Fruit fly (Drosophila melanogaster) whole organism: ENCODE measurements around the gene CG15522.

ENCODE experiments used
- CG8478 ChIP-seq: fragments of >200 bp; optimal IDR thresholded peaks from 2 replicates; lab custom pipeline; 2018; ENCODE audit warnings: inconsistent platforms
- Dll ChIP-seq: fragments of >200 bp; optimal IDR thresholded peaks from 2 replicates; lab custom pipeline; 2017
- EcR ChIP-seq, 2 experiments: fragments of >200 bp; optimal IDR thresholded peaks; 2 replicates each; lab custom pipeline; 2017; ENCODE audit warnings: missing biosample characterization in 2 of 2, missing genetic modification characterization in 2 of 2, missing genetic modification reagents in 2 of 2
- pan ChIP-seq: fragments of >200 bp; optimal IDR thresholded peaks from 2 replicates; lab custom pipeline; 2017
- psq ChIP-seq: fragments of >200 bp; optimal IDR thresholded peaks from 2 replicates; lab custom pipeline; 2017
- usp ChIP-seq: fragments of >200 bp; optimal IDR thresholded peaks from 2 replicates; lab custom pipeline; 2017; ENCODE audit warnings: missing biosample characterization, missing genetic modification characterization, mixed read lengths

CG15522 gene

DNA sequence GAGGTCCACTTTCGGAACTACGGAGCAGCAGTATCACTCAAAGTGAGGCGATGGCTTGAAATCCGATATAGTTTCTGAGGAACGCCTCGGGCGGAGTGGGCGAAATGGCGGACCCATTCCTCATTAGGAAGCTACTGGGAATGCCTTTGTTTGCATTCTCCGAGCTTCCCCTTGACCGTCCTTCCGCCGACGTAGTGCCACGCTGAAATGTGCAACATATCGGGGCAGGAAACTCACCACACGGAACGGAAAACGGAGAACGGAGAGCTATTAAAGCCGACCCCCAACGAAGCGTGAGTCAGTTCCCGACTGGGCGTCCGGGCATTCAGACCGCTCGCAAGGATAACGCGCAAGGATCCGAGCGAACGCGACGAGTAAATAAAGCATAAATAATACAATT is at the start of gene CG15522:
Gene CG15522, plus strand, starts transcription at position 301 of the 400 bp plus-strand sequence.
- TF ChIP-seq EcR (GFP tag; optimal IDR thresholded peaks at IDR 0.05; lab: Kevin White, UChicago) (no peak), psq (lab: Kevin White, UChicago) (no peak), Dll (lab: Kevin White, UChicago) (no peak), usp (GFP tag; lab: Kevin White, UChicago) (no peak), pan (no peak), CG8478 (lab: Kevin White, UChicago) (no peak)

DNA sequence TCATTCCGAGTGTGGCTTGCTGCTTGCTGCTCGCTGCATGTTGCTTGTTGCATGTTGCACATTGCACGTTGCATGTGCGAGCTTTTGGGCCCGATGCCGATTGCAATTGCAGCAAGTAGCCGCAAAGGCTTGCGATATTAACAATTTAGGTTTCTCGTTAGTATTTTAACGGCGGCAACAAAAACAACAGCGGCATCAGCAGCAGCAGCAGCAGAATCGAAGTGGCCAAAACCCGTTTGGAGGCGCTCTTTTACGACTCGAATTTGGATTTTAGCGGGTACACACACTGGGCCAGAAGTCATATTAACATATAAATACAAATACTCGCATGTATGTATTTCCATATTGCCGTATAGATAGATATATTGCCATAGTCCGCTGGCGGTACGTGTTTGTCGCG is 46.7 kb upstream of the CG15522 start:
- TF ChIP-seq Dll (lab: Kevin White, UChicago) (no peak), CG8478 (lab: Kevin White, UChicago) (no peak), usp (GFP tag; lab: Kevin White, UChicago) (no peak), pan (no peak), psq (lab: Kevin White, UChicago) (no peak), EcR (GFP tag; optimal IDR thresholded peaks at IDR 0.05; lab: Kevin White, UChicago) (no peak)

DNA sequence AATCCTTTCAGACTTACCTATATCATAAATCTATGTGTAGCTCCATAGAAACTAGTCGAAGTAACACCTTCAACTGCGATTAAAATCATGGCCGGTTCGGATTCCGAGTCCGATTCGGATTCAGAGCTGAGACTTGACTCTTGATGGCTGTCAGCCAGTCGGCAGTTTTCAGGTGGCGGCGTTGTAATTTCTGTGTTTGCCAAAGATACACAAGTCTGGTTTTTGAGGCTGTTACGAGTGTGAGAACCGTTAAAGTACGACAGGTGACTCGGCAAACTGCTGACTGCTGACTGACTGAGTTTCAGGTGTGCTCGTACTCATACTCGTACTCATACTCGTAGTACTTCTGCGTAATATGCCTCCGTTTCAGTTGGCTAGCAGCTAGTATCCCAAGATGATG is 35.9 kb upstream of the CG15522 start:
- TF ChIP-seq EcR (GFP tag; optimal IDR thresholded peaks at IDR 0.05; lab: Kevin White, UChicago) (no peak), psq (lab: Kevin White, UChicago) (no peak), Dll (lab: Kevin White, UChicago) (no peak), CG8478 (lab: Kevin White, UChicago) (no peak), pan (no peak), usp (GFP tag; lab: Kevin White, UChicago) (no peak)

DNA sequence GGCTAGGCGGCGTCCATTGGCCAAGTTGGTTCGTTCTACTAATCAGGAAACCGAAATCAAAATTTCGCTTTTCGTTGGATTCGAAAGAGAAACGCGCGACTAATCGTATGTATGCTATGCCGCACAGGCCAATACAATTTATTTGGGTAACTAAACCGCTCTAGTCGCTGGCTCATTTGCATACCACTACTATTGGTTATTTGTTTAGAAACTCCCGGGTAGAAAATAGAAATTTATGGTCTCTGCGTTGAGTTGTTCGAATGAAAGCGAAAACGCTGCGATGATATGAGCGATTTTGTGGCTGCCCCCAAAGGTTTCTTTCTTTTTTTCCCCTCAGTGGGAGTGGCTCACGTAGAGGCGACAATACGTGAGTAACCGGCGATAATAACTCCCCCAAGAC is 34.0 kb upstream of the CG15522 start:
- TF ChIP-seq Dll (lab: Kevin White, UChicago) (no peak), CG8478 (lab: Kevin White, UChicago) (no peak), psq (lab: Kevin White, UChicago) (no peak), EcR (GFP tag; optimal IDR thresholded peaks at IDR 0.05; lab: Kevin White, UChicago) (no peak)

DNA sequence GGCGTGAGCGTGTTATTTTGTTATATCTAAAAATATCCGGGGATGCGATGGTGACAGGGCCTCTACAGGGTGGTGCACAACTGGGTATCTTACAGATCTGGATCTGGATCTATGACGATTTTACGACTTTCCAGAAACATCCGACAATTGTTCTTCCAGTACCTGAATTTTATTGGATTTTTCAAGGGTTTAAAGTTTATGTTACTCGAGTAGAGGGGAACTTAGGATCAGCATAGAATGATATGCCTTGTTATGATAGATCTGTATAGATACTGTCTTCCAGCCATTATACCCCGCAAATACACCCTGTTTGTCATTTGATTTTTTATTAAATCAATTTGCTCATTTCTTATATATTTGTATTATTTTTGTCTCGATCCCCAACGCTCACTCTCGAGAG is 32.7 kb upstream of the CG15522 start:
- TF ChIP-seq pan (no peak), usp (GFP tag; lab: Kevin White, UChicago) (no peak), psq (lab: Kevin White, UChicago) (no peak), CG8478 (lab: Kevin White, UChicago) (no peak), EcR (GFP tag; optimal IDR thresholded peaks at IDR 0.05; lab: Kevin White, UChicago) (no peak), Dll (lab: Kevin White, UChicago) (no peak)

DNA sequence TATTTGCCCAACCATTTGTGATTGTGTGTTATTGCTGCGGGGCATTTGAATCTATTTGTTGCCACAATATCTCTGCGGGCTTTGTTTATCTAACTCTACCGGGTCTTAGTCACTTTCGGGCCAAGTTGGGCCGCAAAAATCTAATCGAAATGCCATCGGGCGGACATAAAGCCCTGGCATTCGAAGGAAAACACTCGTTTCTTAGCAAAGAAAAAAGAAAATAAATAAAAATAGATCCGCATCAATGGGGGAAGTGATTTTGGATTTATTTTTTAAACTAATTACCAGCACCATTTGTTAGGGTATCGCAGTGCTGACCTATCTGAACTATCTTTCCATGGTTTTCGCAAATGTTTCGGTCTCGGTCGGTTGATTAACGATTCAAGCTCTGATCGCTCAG is 28.5 kb upstream of the CG15522 start:
- TF ChIP-seq Dll (lab: Kevin White, UChicago) (no peak), usp (GFP tag; lab: Kevin White, UChicago) (no peak), psq (lab: Kevin White, UChicago) (no peak), EcR (GFP tag; optimal IDR thresholded peaks at IDR 0.05; lab: Kevin White, UChicago) (no peak), CG8478 (lab: Kevin White, UChicago) (no peak), pan (no peak)

DNA sequence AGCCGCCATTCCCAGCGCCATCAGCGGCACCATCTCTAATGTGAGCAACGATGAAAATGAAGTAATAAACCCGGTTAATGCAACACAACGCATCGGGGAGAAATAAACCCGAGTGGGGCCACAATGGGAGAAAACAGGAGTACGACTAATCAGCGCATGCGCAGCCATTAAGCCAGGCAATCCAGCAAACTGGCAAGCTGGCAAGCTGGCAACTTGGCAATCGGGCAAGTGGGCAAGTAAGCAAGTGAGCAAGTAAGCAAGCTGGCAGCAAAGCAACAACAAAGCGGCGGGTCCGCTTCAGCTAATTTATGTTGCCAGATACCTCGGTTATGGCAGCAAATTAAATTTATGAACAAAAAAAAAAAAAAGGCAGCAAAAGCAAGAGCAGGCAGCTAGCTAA is 27.4 kb upstream of the CG15522 start:
- TF ChIP-seq Dll (lab: Kevin White, UChicago) (no peak), EcR (GFP tag; optimal IDR thresholded peaks at IDR 0.05; lab: Kevin White, UChicago) (no peak), pan (no peak), psq (lab: Kevin White, UChicago) (no peak), usp (GFP tag; lab: Kevin White, UChicago) (no peak), CG8478 (lab: Kevin White, UChicago) (no peak)

DNA sequence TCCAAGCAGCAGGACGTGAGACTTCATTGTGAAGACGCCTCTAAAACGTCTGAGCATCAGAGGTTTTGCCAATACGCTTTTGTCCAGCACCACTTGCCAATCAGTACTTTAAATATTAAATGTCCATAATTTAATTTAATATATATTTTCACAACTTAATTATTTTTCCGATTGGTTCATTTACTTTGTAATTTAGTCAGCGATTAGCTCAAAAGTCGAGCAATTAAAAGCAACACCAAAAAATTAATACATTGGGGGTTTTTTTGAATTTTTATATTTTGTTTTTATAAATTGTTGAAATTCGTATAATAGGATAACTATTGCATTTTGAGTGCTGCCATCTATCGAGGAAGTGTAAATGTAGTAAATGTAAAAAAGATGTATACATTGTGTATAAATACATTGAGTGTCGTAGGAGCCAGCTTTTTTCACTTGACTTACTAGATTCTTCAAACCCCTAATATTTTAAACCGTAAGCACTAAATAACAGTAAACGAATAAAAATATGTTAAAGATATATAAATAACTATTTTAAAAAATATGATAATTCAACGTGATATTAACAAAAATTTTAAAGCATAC is 23.2 kb upstream of the CG15522 start, which contains the start of gene CG15517:
Gene CG15517, minus strand, starts transcription at position 51 of the 582 bp plus-strand sequence.
- no peak for TF ChIP-seq psq (lab: Kevin White, UChicago)
- TF ChIP-seq EcR (GFP tag; optimal IDR thresholded peaks at IDR 0.05; lab: Kevin White, UChicago) = no peak
- no peak for TF ChIP-seq pan
- TF ChIP-seq CG8478 (lab: Kevin White, UChicago) = no peak
- no peak for TF ChIP-seq usp (GFP tag; lab: Kevin White, UChicago)
- TF ChIP-seq Dll (lab: Kevin White, UChicago) = no peak

DNA sequence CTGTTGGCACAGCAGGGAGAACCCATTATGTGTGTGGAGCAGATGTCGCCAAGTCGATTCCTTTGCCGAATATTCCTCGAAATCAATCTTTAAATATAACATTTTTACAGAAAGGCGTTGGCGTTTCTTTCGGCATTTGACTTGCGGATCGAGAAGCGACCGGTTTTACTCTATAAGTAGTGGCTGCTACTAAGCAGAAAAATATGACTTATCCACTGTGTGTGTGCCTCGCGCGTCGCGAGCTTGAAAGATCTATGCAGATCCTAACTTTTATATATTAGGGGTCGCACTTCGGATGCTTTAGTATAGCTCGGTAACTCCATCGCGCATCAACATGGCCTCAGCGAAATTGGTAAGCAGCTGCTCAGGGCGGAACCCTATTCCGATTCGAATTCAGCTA is 21.9 kb upstream of the CG15522 start, which contains the start of gene CG15515:
Gene CG15515, plus strand, starts transcription at position 301 of the 400 bp plus-strand sequence.
- TF ChIP-seq psq (lab: Kevin White, UChicago) (no peak), usp (GFP tag; lab: Kevin White, UChicago) (no peak), pan (no peak), EcR (GFP tag; optimal IDR thresholded peaks at IDR 0.05; lab: Kevin White, UChicago) (no peak), Dll (lab: Kevin White, UChicago) (no peak), CG8478 (lab: Kevin White, UChicago) (no peak)

DNA sequence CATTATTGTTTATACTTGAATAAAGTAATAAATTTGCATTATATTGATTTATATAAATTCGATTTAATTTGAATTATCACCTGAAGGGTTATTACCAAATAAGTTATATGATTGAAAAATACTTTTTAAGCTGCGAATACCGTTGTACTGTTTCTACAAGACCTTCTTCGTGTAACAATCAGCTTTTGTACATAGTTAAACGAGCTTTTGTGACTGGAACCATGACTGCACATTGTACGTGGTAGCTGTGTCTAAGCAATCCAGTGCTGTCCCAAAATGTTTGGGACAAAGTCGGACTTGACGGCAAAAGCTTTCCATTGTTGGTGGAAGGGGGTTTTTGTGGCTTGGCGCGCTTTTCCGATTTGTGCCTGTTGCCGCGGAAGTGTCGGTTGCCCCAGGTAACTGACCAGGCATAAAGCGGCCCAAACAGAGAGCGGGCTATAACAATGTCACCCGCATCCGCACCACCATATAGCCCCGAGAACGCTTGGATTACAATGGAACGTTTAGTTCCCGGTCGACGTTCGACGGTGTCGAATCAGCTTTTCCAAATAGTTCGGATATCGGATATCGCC is 19.4 kb upstream of the CG15522 start, which contains the start of gene CG31036:
Gene CG31036, plus strand, starts transcription at position 507 of the 575 bp plus-strand sequence.
- no peak for TF ChIP-seq CG8478 (lab: Kevin White, UChicago)
- TF ChIP-seq usp (GFP tag; lab: Kevin White, UChicago) = no peak
- no peak for TF ChIP-seq EcR (GFP tag; optimal IDR thresholded peaks at IDR 0.05; lab: Kevin White, UChicago)
- no peak for TF ChIP-seq Dll (lab: Kevin White, UChicago)
- TF ChIP-seq psq (lab: Kevin White, UChicago) = no peak
- TF ChIP-seq pan = no peak

DNA sequence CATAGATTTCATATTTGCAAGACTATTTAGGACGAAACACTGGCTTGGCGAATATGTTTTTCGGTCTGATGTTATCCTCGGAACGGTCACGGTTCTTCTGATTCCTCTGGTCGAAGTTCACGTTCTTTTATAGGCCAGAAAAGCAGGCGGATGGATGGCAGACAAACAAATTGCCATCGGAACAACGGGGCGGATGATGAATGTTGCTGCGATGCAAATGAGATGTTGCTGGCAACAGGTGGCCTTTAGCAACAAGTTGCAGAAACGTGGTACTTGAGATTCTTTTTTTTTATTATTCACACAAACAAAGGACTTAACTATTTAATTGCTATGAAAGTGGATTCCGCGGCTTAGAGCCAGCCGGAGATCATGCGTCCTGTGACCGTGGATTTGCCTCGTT is 12.8 kb upstream of the CG15522 start, which contains the start of gene Capa:
Gene Capa, minus strand, starts transcription at position 101 of the 400 bp plus-strand sequence.
- TF ChIP-seq CG8478 (lab: Kevin White, UChicago) = no peak
- TF ChIP-seq Dll (lab: Kevin White, UChicago) = no peak
- no peak for TF ChIP-seq pan
- no peak for TF ChIP-seq psq (lab: Kevin White, UChicago)
- no peak for TF ChIP-seq usp (GFP tag; lab: Kevin White, UChicago)
- TF ChIP-seq EcR (GFP tag; optimal IDR thresholded peaks at IDR 0.05; lab: Kevin White, UChicago) = no peak
